Fruit fly (Drosophila melanogaster) whole organism, embryonic: ENCODE measurements around the gene Smug.
A peak's percentile ranks its signal among the peaks of the same experiment; 100 is the strongest.

Experiments used
- CG12219 ChIP-seq: fragments of 200-800 bp; sonication (Bioruptor generic); optimal IDR thresholded peaks from 3 replicates; lab custom pipeline; 2018; ENCODE audit warnings: missing biosample characterization, mild to moderate bottlenecking, missing genetic modification characterization
- CG12299 ChIP-seq: fragments of 200-800 bp; sonication (Bioruptor generic); optimal IDR thresholded peaks from 2 replicates; lab custom pipeline; 2018; ENCODE audit warnings: missing biosample characterization, mild to moderate bottlenecking, missing genetic modification characterization
- CG12769 ChIP-seq: fragments of 200-800 bp; sonication (Bioruptor generic); optimal IDR thresholded peaks from 2 replicates; lab custom pipeline; 2019; ENCODE audit warnings: missing biosample characterization, mild to moderate bottlenecking, missing genetic modification characterization, moderate library complexity
- CG15073 ChIP-seq: fragments of 200-800 bp; sonication (Bioruptor generic); optimal IDR thresholded peaks from 2 replicates; lab custom pipeline; 2016; ENCODE audit warnings: missing biosample characterization, missing genetic modification characterization
- CG15514 ChIP-seq: fragments of 200-800 bp; sonication (Bioruptor generic); optimal IDR thresholded peaks from 3 replicates; lab custom pipeline; 2017; ENCODE audit warnings: missing biosample characterization, missing genetic modification characterization, mild to moderate bottlenecking, moderate library complexity, missing genetic modification reagents
- CG1647 ChIP-seq: fragments of 200-800 bp; sonication (Bioruptor generic); optimal IDR thresholded peaks from 3 replicates; lab custom pipeline; 2016; ENCODE audit warnings: missing biosample characterization, missing genetic modification characterization
- CG16813 ChIP-seq: fragments of 200-800 bp; sonication (Bioruptor generic); IDR thresholded peaks from 3 replicates; pipeline ENCODE4 v1.3.6; 2022; ENCODE audit warnings: missing biosample characterization, missing genetic modification characterization; ENCODE audit not compliant: partially characterized antibody
- CG16863 ChIP-seq: fragments of 200-800 bp; sonication (Bioruptor generic); optimal IDR thresholded peaks from 3 replicates; lab custom pipeline; 2016; ENCODE audit warnings: missing biosample characterization, missing genetic modification characterization
- CG17568 ChIP-seq: fragments of 200-800 bp; sonication (Bioruptor generic); optimal IDR thresholded peaks from 2 replicates; lab custom pipeline; 2018; ENCODE audit warnings: missing biosample characterization, mild to moderate bottlenecking, missing genetic modification characterization, moderate library complexity
- CG17912 ChIP-seq: fragments of 200-800 bp; sonication (Bioruptor generic); optimal IDR thresholded peaks from 2 replicates; lab custom pipeline; 2018; ENCODE audit warnings: missing biosample characterization, mild to moderate bottlenecking, missing genetic modification characterization
- CG2889 ChIP-seq: fragments of 200-800 bp; sonication (Bioruptor generic); IDR thresholded peaks from 3 replicates; pipeline ENCODE4 v1.3.6; 2022; ENCODE audit warnings: missing biosample characterization, missing genetic modification characterization
- CG3163 ChIP-seq: fragments of 200-800 bp; sonication (Bioruptor generic); optimal IDR thresholded peaks from 3 replicates; lab custom pipeline; 2016; ENCODE audit warnings: missing biosample characterization, missing genetic modification characterization
- CG42726 ChIP-seq: fragments of 200-800 bp; sonication (Bioruptor generic); IDR thresholded peaks from 2 replicates; pipeline ENCODE4 v1.3.6; 2022; ENCODE audit warnings: missing biosample characterization, missing genetic modification characterization; ENCODE audit not compliant: partially characterized antibody
- CG4424 ChIP-seq: fragments of 200-800 bp; sonication (Bioruptor generic); optimal IDR thresholded peaks from 3 replicates; lab custom pipeline; 2016; ENCODE audit warnings: missing biosample characterization, missing genetic modification characterization
- CG4854 ChIP-seq: fragments of 200-800 bp; sonication (Bioruptor generic); optimal IDR thresholded peaks from 2 replicates; lab custom pipeline; 2016; ENCODE audit warnings: missing biosample characterization, missing genetic modification characterization, inconsistent platforms
- CG6254 ChIP-seq: fragments of 200-800 bp; sonication (Bioruptor generic); optimal IDR thresholded peaks from 3 replicates; lab custom pipeline; 2017; ENCODE audit warnings: mild to moderate bottlenecking, missing biosample characterization, missing genetic modification reagents, missing genetic modification characterization
- CG6654 ChIP-seq: fragments of 200-800 bp; sonication (Bioruptor generic); optimal IDR thresholded peaks from 2 replicates; lab custom pipeline; 2017; ENCODE audit warnings: missing biosample characterization, mild to moderate bottlenecking, missing genetic modification characterization
- CG6765 ChIP-seq: fragments of 200-800 bp; sonication (Bioruptor generic); optimal IDR thresholded peaks from 3 replicates; lab custom pipeline; 2017; ENCODE audit warnings: missing biosample characterization, mild to moderate bottlenecking, missing genetic modification characterization
- CG8388 ChIP-seq: fragments of 200-800 bp; sonication (Bioruptor generic); optimal IDR thresholded peaks from 2 replicates; lab custom pipeline; 2019; ENCODE audit warnings: missing biosample characterization, mild to moderate bottlenecking, missing genetic modification characterization, moderate library complexity
- CG9437 ChIP-seq: fragments of 200-800 bp; sonication (Bioruptor generic); optimal IDR thresholded peaks from 2 replicates; lab custom pipeline; 2018; ENCODE audit warnings: missing biosample characterization, mild to moderate bottlenecking, missing genetic modification characterization
- CG9817 ChIP-seq: fragments of 200-800 bp; sonication (Bioruptor generic); optimal IDR thresholded peaks from 2 replicates; lab custom pipeline; 2018; ENCODE audit warnings: missing biosample characterization, mild to moderate bottlenecking, missing genetic modification characterization, moderate library complexity
- Doc2 ChIP-seq: fragments of 200-800 bp; sonication (Bioruptor generic); IDR thresholded peaks from 2 replicates; pipeline ENCODE4 v1.3.6; 2022; ENCODE audit warnings: missing biosample characterization, missing genetic modification characterization
- Nf-YC ChIP-seq: fragments of 200-800 bp; optimal IDR thresholded peaks from 3 replicates; lab custom pipeline; 2019; ENCODE audit warnings: missing biosample characterization, mild to moderate bottlenecking, missing genetic modification characterization, moderate library complexity
- PHDP ChIP-seq: fragments of 200-800 bp; sonication (Bioruptor generic); optimal IDR thresholded peaks from 3 replicates; lab custom pipeline; 2018; ENCODE audit warnings: missing biosample characterization, mild to moderate bottlenecking, missing genetic modification characterization, moderate library complexity
- Sox100B ChIP-seq: fragments of 200-800 bp; sonication (Bioruptor generic); optimal IDR thresholded peaks from 3 replicates; lab custom pipeline; 2018; ENCODE audit warnings: missing biosample characterization, mild to moderate bottlenecking, missing genetic modification characterization
- abd-A ChIP-seq: fragments of 200-800 bp; sonication (Bioruptor generic); optimal IDR thresholded peaks from 3 replicates; lab custom pipeline; 2019; ENCODE audit warnings: missing biosample characterization, mild to moderate bottlenecking, missing genetic modification characterization, moderate library complexity
- btn ChIP-seq: fragments of 200-800 bp; sonication (Bioruptor generic); optimal IDR thresholded peaks from 2 replicates; lab custom pipeline; 2016; ENCODE audit warnings: missing biosample characterization, missing genetic modification characterization
- caup ChIP-seq: fragments of 200-800 bp; sonication (Bioruptor generic); optimal IDR thresholded peaks from 3 replicates; lab custom pipeline; 2017; ENCODE audit warnings: missing biosample characterization, mild to moderate bottlenecking, missing genetic modification characterization, moderate library complexity; ENCODE audit not compliant: severe bottlenecking
- dimm ChIP-seq: fragments of 200-800 bp; sonication (Bioruptor generic); IDR thresholded peaks from 2 replicates; pipeline ENCODE4 v1.3.6; 2022; ENCODE audit warnings: missing biosample characterization, missing genetic modification characterization
- disco-r ChIP-seq: fragments of 200-800 bp; sonication (Bioruptor generic); optimal IDR thresholded peaks from 2 replicates; lab custom pipeline; 2016; ENCODE audit warnings: missing biosample characterization, missing genetic modification characterization
- dmrt99B ChIP-seq: fragments of 200-800 bp; sonication (Bioruptor generic); optimal IDR thresholded peaks from 2 replicates; lab custom pipeline; 2018; ENCODE audit warnings: missing biosample characterization, mild to moderate bottlenecking, missing genetic modification characterization, moderate library complexity
- fu2 ChIP-seq: fragments of 200-800 bp; sonication (Bioruptor generic); optimal IDR thresholded peaks from 2 replicates; lab custom pipeline; 2016; ENCODE audit warnings: missing biosample characterization, missing genetic modification characterization
- gce ChIP-seq: fragments of 200-800 bp; sonication (Bioruptor generic); IDR thresholded peaks from 3 replicates; pipeline ENCODE4 v1.3.6; 2022; ENCODE audit warnings: missing biosample characterization, missing genetic modification characterization
- gcm ChIP-seq: fragments of 200-800 bp; sonication (Bioruptor generic); optimal IDR thresholded peaks from 2 replicates; lab custom pipeline; 2019; ENCODE audit warnings: missing biosample characterization, mild to moderate bottlenecking, missing genetic modification characterization, moderate library complexity
- grn ChIP-seq: fragments of 200-800 bp; sonication (Bioruptor generic); optimal IDR thresholded peaks from 3 replicates; lab custom pipeline; 2017; ENCODE audit warnings: missing biosample characterization, missing genetic modification characterization
- hb ChIP-seq: fragments of 200-800 bp; sonication (Bioruptor generic); IDR thresholded peaks from 3 replicates; pipeline ENCODE4 v1.3.6; 2022; ENCODE audit warnings: missing biosample characterization, missing genetic modification characterization; ENCODE audit not compliant: partially characterized antibody
- lbe ChIP-seq: fragments of 200-800 bp; sonication (Bioruptor generic); optimal IDR thresholded peaks from 2 replicates; lab custom pipeline; 2016; ENCODE audit warnings: missing biosample characterization, mild to moderate bottlenecking, missing genetic modification characterization
- mld ChIP-seq: fragments of 200-800 bp; sonication (Bioruptor generic); IDR thresholded peaks from 3 replicates; pipeline ENCODE4 v1.3.6; 2022; ENCODE audit warnings: missing biosample characterization, missing genetic modification characterization; ENCODE audit not compliant: partially characterized antibody
- oc ChIP-seq: fragments of 200-800 bp; sonication (Bioruptor generic); optimal IDR thresholded peaks from 2 replicates; lab custom pipeline; 2018; ENCODE audit warnings: missing biosample characterization, mild to moderate bottlenecking, missing genetic modification characterization, moderate library complexity
- pb ChIP-seq: fragments of 200-800 bp; sonication (Bioruptor generic); optimal IDR thresholded peaks from 3 replicates; lab custom pipeline; 2016; ENCODE audit warnings: missing biosample characterization, missing genetic modification characterization
- row ChIP-seq: fragments of 200-800 bp; sonication (Bioruptor generic); IDR thresholded peaks from 3 replicates; pipeline ENCODE4 v1.3.6; 2022; ENCODE audit warnings: missing biosample characterization, missing genetic modification characterization
- sqz ChIP-seq: fragments of 200-800 bp; sonication (Bioruptor generic); optimal IDR thresholded peaks from 3 replicates; lab custom pipeline; 2018; ENCODE audit warnings: missing biosample characterization, mild to moderate bottlenecking, missing genetic modification characterization
- tll ChIP-seq, 2 experiments: fragments of 200-800 bp in 1 of 2; fragments of >200 bp in 1 of 2; sonication (Bioruptor generic) in 1 of 2; optimal IDR thresholded peaks; 2 replicates each; lab custom pipeline; 2017 to 2019; ENCODE audit warnings: missing biosample characterization in 2 of 2, missing genetic modification characterization in 2 of 2, mild to moderate bottlenecking in 1 of 2, moderate library complexity in 1 of 2
- ttk ChIP-seq: fragments of 200-800 bp; sonication (Bioruptor generic); IDR thresholded peaks from 2 replicates; pipeline ENCODE4 v2.1.2; 2022; ENCODE audit warnings: missing biosample characterization, missing genetic modification characterization
- z ChIP-seq: fragments of 200-800 bp; sonication (Bioruptor generic); IDR thresholded peaks from 3 replicates; pipeline ENCODE4 v1.3.6; 2022; ENCODE audit warnings: missing biosample characterization, missing genetic modification characterization
- zf30C ChIP-seq: fragments of 200-800 bp; sonication (Bioruptor generic); optimal IDR thresholded peaks from 3 replicates; lab custom pipeline; 2018; ENCODE audit warnings: missing biosample characterization, mild to moderate bottlenecking, missing genetic modification characterization
- zfh1 ChIP-seq: fragments of 200-800 bp; sonication (Bioruptor generic); IDR thresholded peaks from 3 replicates; pipeline ENCODE4 v1.3.6; 2022; ENCODE audit warnings: missing biosample characterization, missing genetic modification characterization

Gene Smug

dm6 chr3R:17110880-17111726 lies 39.3 kb upstream of the Smug start (continued):
- peak; percentile 4 for TF ChIP-seq oc
- TF ChIP-seq CG4854 (GFP tag; lab: Kevin White, UChicago) = no peak
- TF ChIP-seq row (GFP tag; lab: Robert Waterston, UW) = no peak

dm6 chr3R:17115668-17116067 lies 34.7 kb upstream of the Smug start:
- TF ChIP-seq dmrt99B (tag; lab: Kevin White, UChicago) (no peak), tll (GFP tag; optimal IDR thresholded peaks at IDR 0.05; lab: Kevin White, UChicago) (no peak), disco-r (GFP tag; lab: Kevin White, UChicago) (no peak), sqz (GFP tag; lab: Kevin White, UChicago) (peak; percentile 77), CG8388 (GFP tag; lab: Kevin White, UChicago) (no peak), dimm (no peak), CG9817 (no peak), CG6654 (no peak), abd-A (tag; lab: Kevin White, UChicago) (no peak), hb (GFP tag; lab: Robert Waterston, UW) (no peak), lbe (peak; percentile 45), CG2889 (GFP tag; lab: Robert Waterston, UW) (no peak), caup (GFP tag; lab: Kevin White, UChicago) (peak; percentile 51), pb (GFP tag; lab: Kevin White, UChicago) (no peak), PHDP (peak; percentile 67), CG9437 (GFP tag; lab: Kevin White, UChicago) (no peak), CG12769 (no peak), gce (GFP tag; lab: Robert Waterston, UW) (no peak), Nf-YC (tag; lab: Kevin White, UChicago) (no peak), CG16813 (no peak), zfh1 (no peak), CG1647 (no peak), mld (no peak), CG4424 (GFP tag; lab: Kevin White, UChicago) (no peak), btn (GFP tag; lab: Kevin White, UChicago) (no peak), CG17912 (no peak), CG12219 (GFP tag; lab: Kevin White, UChicago) (peak; percentile 37), CG15073 (GFP tag; lab: Kevin White, UChicago) (no peak), CG16863 (GFP tag; lab: Kevin White, UChicago) (no peak), Doc2 (GFP tag; lab: Robert Waterston, UW) (no peak), ttk (no peak), gcm (GFP tag; lab: Kevin White, UChicago) (peak; percentile 58), CG6765 (GFP tag; lab: Kevin White, UChicago) (peak; percentile 27), Sox100B (peak; percentile 37), CG3163 (GFP tag; lab: Kevin White, UChicago) (no peak), CG12299 (tag; lab: Kevin White, UChicago) (no peak), zf30C (GFP tag; lab: Kevin White, UChicago) (no peak), CG42726 (GFP tag; lab: Robert Waterston, UW) (no peak), fu2 (no peak), CG17568 (GFP tag; lab: Kevin White, UChicago) (peak; percentile 63), CG15514 (GFP tag; lab: Kevin White, UChicago) (peak; percentile 17), z (GFP tag; lab: Robert Waterston, UW) (no peak), CG6254 (GFP tag; lab: Kevin White, UChicago) (peak; percentile 30), grn (GFP tag; lab: Kevin White, UChicago) (peak; percentile 45)
